Worm (Caenorhabditis elegans) whole organism, early embryonic: Measurements from ENCODE around the gene B0454.6.
"Not testable (repeated sequence)": the region's sequence is repeated elsewhere in the genome, so short reads cannot be mapped to it uniquely, and the experiment has no call there.

Experiments used
- B0310.2 ChIP-seq: sonication (generic microtip); optimal IDR thresholded peaks from 2 replicates; lab custom pipeline; 2016; ENCODE audit warnings: mild to moderate bottlenecking, missing genetic modification characterization, missing compliant biosample characterization
- F13C5.2 ChIP-seq: sonication (generic microtip); optimal IDR thresholded peaks from 2 replicates; lab custom pipeline; 2017; ENCODE audit warnings: mild to moderate bottlenecking, missing genetic modification characterization, inconsistent platforms, missing compliant biosample characterization
- aly-1 ChIP-seq: sonication (generic microtip); optimal IDR thresholded peaks from 2 replicates; lab custom pipeline; 2016; ENCODE audit warnings: missing genetic modification characterization, missing compliant biosample characterization
- ama-1 ChIP-seq: fragments of 150-350 bp; optimal IDR thresholded peaks from 2 replicates; lab custom pipeline; 2014
- ceh-13 ChIP-seq: fragments of 200-800 bp; sonication (Bioruptor generic); optimal IDR thresholded peaks from 2 replicates; lab custom pipeline; 2018; ENCODE audit warnings: mild to moderate bottlenecking, missing genetic modification characterization, missing compliant biosample characterization
- ceh-36 ChIP-seq: sonication (generic microtip); optimal IDR thresholded peaks from 2 replicates; lab custom pipeline; 2016; ENCODE audit warnings: missing genetic modification characterization, inconsistent platforms, missing compliant biosample characterization
- ets-7 ChIP-seq: sonication (generic microtip); optimal IDR thresholded peaks from 2 replicates; lab custom pipeline; 2016; ENCODE audit warnings: missing genotype, missing genetic modification characterization, missing compliant biosample characterization
- flt-1 ChIP-seq: fragments of 200-800 bp; sonication (Bioruptor generic); IDR thresholded peaks from 2 replicates; pipeline ENCODE4 v1.3.6; 2022; ENCODE audit warnings: missing genetic modification characterization, missing compliant biosample characterization
- hmbx-1 ChIP-seq: sonication (generic microtip); optimal IDR thresholded peaks from 2 replicates; lab custom pipeline; 2016; ENCODE audit warnings: mild to moderate bottlenecking, missing genetic modification characterization, missing compliant biosample characterization
- hmg-4 ChIP-seq: fragments of 200-800 bp; sonication (Bioruptor generic); optimal IDR thresholded peaks from 2 replicates; lab custom pipeline; 2018; ENCODE audit warnings: mild to moderate bottlenecking, missing genetic modification characterization, missing compliant biosample characterization
- hnd-1 ChIP-seq: sonication (generic microtip); optimal IDR thresholded peaks from 2 replicates; lab custom pipeline; 2016; ENCODE audit warnings: missing genetic modification characterization, missing compliant biosample characterization
- pes-1 ChIP-seq: fragments of 200-800 bp; sonication (Bioruptor generic); IDR thresholded peaks from 2 replicates; pipeline ENCODE4 v1.3.6; 2022; ENCODE audit warnings: missing genetic modification reagents, missing genetic modification characterization, missing compliant biosample characterization
- scrt-1 ChIP-seq: fragments of 200-800 bp; sonication (Bioruptor generic); IDR thresholded peaks from 2 replicates; pipeline ENCODE4 v1.3.6; 2022; ENCODE audit warnings: missing genetic modification characterization, missing compliant biosample characterization
- sea-1 ChIP-seq: fragments of 200-800 bp; sonication (Bioruptor generic); conservative IDR thresholded peaks from 2 replicates; pipeline ENCODE4 v1.3.6; 2022; ENCODE audit warnings: missing genetic modification characterization, missing compliant biosample characterization
- tbx-11 ChIP-seq: fragments of 200-800 bp; sonication (Bioruptor generic); IDR thresholded peaks from 2 replicates; pipeline ENCODE4 v1.3.6; 2022; ENCODE audit warnings: missing genetic modification characterization, missing compliant biosample characterization
- tbx-37 ChIP-seq: fragments of 200-800 bp; sonication (Bioruptor generic); conservative IDR thresholded peaks from 2 replicates; pipeline ENCODE4 v1.3.6; 2022; ENCODE audit warnings: missing genetic modification reagents, missing genetic modification characterization, missing compliant biosample characterization
- tra-4 ChIP-seq: sonication (generic microtip); optimal IDR thresholded peaks from 2 replicates; lab custom pipeline; 2017; ENCODE audit warnings: missing genetic modification characterization, missing compliant biosample characterization

The B0454.6 gene

DNA sequence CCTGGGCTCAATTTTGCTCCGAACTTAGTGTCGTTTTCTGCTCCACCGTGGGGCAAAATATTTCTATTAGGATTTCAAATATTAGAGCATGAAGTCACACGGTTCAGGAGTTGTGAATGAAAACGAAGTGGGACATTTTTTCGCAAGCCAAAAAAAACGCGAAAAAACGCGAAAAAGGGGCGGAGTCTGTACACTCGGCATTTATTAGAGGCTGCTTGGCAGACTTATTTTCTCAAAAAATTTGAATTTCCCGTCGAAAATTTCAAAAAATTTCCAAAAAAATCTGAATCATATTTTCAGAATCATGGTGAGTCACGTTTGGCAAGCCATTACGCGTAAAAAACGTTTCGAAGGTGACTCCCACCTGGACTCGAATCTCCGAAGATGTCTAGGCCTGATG lies at the start of gene B0454.6:
B0454.6 (plus strand) TSS at position 301 of the 400 bp plus-strand sequence.
- TF ChIP-seq pes-1 (GFP tag; lab: Robert Waterston, UW); hnd-1 (tag; lab: Kevin White, UChicago); scrt-1: not testable (repeated sequence)

DNA sequence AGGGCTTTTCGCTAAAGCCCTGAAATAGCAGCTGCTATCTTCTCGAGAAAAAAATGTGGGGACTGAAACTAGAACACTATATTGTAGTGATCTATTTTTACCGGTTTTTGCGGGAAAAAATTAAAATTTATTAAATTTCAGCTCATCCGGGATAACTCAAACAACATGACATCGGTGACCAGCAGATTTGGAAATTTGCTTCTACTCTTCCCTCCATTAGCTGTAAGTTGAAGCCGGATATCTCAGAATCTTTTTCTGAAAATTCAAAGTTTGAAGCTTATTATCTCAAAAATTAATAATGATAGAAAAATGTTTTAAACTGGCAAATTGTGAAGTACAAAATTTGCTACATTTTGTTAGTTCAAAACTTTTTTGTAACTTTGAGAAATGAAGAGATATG lies 48.2 kb upstream of the B0454.6 start:
- TF ChIP-seq B0310.2 (tag; lab: Kevin White, UChicago) (no peak), sea-1 (GFP tag; lab: Robert Waterston, UW) (no peak), ceh-13 (GFP tag; lab: Kevin White, UChicago) (no peak), hmg-4 (GFP tag; lab: Kevin White, UChicago) (no peak), tbx-11 (GFP tag; lab: Robert Waterston, UW) (no peak), hnd-1 (tag; lab: Kevin White, UChicago) (no peak), ceh-36 (no peak), F13C5.2 (tag; lab: Kevin White, UChicago) (no peak), flt-1 (no peak), aly-1 (no peak), pes-1 (GFP tag; lab: Robert Waterston, UW) (no peak), ama-1 (lab: Kevin White, UChicago) (no peak), tbx-37 (no peak), ets-7 (no peak)

DNA sequence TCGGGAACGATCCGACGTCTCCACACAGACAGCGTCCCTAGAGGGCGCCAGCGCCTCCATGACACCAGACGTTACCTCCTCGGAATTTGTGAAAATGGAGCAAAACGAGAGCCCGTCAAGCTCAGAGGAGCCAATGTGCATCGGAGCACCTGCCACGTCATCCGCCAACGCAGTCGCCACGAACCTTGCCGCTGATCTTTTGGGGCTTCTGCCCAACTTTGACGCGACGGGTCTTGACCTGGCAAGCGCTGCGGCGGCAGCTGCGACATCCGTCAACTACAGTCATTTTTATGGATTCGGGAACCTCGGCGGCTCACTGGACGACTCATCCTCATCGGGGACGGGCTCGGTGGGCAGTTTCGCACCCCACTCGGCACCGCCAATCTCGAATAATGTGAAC lies 47.1 kb upstream of the B0454.6 start:
- no peak for TF ChIP-seq pes-1 (GFP tag; lab: Robert Waterston, UW)
- no peak for TF ChIP-seq ets-7
- no peak for TF ChIP-seq hmg-4 (GFP tag; lab: Kevin White, UChicago)
- TF ChIP-seq tra-4 (tag; lab: Kevin White, UChicago) = no peak
- TF ChIP-seq tbx-11 (GFP tag; lab: Robert Waterston, UW) = no peak
- no peak for TF ChIP-seq B0310.2 (tag; lab: Kevin White, UChicago)
- TF ChIP-seq ceh-36 = no peak
- no peak for TF ChIP-seq sea-1 (GFP tag; lab: Robert Waterston, UW)
- TF ChIP-seq hnd-1 (tag; lab: Kevin White, UChicago) = no peak
- no peak for TF ChIP-seq hmbx-1 (tag; lab: Kevin White, UChicago)
- TF ChIP-seq tbx-37 = no peak

- TF ChIP-seq F13C5.2 (tag; lab: Kevin White, UChicago) = no peak
- no peak for TF ChIP-seq ama-1 (lab: Kevin White, UChicago)
These were observed 46.6 kb upstream of the B0454.6 start for ce11 chrII:2985935-2986498.

ce11 chrII:2987122-2987556 lies 45.4 kb upstream of the B0454.6 start:
- no peak for TF ChIP-seq hnd-1 (tag; lab: Kevin White, UChicago)
- TF ChIP-seq ceh-13 (GFP tag; lab: Kevin White, UChicago) = no peak
- TF ChIP-seq ama-1 (lab: Kevin White, UChicago) = no peak
- TF ChIP-seq ceh-36 = no peak
- no peak for TF ChIP-seq B0310.2 (tag; lab: Kevin White, UChicago)
- no peak for TF ChIP-seq ets-7
- no peak for TF ChIP-seq aly-1
- no peak for TF ChIP-seq F13C5.2 (tag; lab: Kevin White, UChicago)
- no peak for TF ChIP-seq pes-1 (GFP tag; lab: Robert Waterston, UW)
- TF ChIP-seq tbx-37 = no peak

ce11 chrII:2987854-2988350 lies 44.7 kb upstream of the B0454.6 start, which contains the start of gene lido-7:
lido-7 (plus strand) TSS chrII:2988300.
- TF ChIP-seq ceh-36 = no peak
- TF ChIP-seq ets-7 = no peak
- no peak for TF ChIP-seq tbx-37
- TF ChIP-seq flt-1 = no peak
- TF ChIP-seq B0310.2 (tag; lab: Kevin White, UChicago) = no peak
- TF ChIP-seq tbx-11 (GFP tag; lab: Robert Waterston, UW) = no peak
- no peak for TF ChIP-seq hmbx-1 (tag; lab: Kevin White, UChicago)

- TF ChIP-seq ceh-36 = peak; percentile 39
These were observed 43.5 kb upstream of the B0454.6 start for ce11 chrII:2989076-2989475.

- TF ChIP-seq ceh-13 (GFP tag; lab: Kevin White, UChicago) = no peak
- no peak for TF ChIP-seq hmg-4 (GFP tag; lab: Kevin White, UChicago)
- no peak for TF ChIP-seq ets-7
- TF ChIP-seq ama-1 (lab: Kevin White, UChicago) = no peak
- TF ChIP-seq hmbx-1 (tag; lab: Kevin White, UChicago) = no peak
- no peak for TF ChIP-seq aly-1
- TF ChIP-seq tbx-11 (GFP tag; lab: Robert Waterston, UW) = no peak
- TF ChIP-seq ceh-36 = peak; percentile 87
These were observed 42.5 kb upstream of the B0454.6 start for ce11 chrII:2990089-2990488.

DNA sequence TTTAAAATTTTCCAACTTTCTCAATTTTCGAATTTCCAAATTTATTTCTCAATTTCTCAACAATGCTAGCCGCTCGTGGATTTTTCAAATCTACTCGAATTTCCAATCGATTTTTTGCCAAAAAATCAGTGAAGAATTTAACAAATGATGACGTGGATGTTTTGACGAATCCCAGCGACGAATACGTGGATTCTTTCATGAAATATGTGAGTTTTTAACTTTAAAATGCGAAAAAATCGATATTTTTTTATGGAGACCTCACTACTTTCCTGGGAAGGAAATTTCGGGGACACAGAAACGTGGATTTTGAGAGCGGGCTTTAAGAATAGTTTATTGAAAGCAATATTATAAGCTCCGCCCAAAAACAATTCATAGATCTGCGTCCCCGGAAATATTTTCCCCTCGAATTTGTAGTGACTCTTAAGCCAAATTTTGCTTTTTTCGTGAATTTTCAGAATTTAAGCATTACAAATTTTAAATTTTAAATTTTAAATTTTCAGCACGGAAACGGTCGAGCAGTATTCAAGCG lies 41.0 kb upstream of the B0454.6 start, which contains the start of gene K08A2.2:
K08A2.2 (plus strand) TSS at position 51 of the 529 bp plus-strand sequence.
- TF ChIP-seq pes-1 (GFP tag; lab: Robert Waterston, UW) (peak; percentile 62), hmg-4 (GFP tag; lab: Kevin White, UChicago) (no peak), B0310.2 (tag; lab: Kevin White, UChicago) (no peak), tra-4 (tag; lab: Kevin White, UChicago) (no peak)
